Fruit fly (Drosophila melanogaster): ENCODE data around the gene CG43145.

DNA sequence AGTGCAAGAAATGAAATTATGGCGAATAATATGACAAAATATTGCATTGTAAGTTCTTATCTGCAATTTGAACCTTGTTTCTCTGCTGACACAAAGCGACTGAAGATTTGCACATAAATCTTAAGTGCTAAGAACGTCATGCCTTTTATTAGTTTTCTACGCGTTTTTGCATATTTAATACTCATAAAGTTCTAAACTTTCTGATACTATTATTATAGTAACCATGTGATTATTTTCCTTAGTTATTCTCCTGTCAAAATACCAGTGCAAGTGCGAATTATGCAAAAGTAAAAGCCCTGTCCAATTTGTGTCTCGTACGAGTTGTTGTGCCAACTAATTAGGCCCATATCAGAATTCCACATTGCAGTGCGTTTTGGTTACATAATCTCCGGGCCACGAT, 31.1 kb upstream of the CG43145 start, which contains the start of gene Sfp24Bc:
- TF ChIP-seq lola (GFP tag; optimal IDR thresholded peaks at IDR 0.05) (no peak), row (GFP tag; IDR thresholded peaks at IDR 0.05) (no peak), maf-S (GFP tag; optimal IDR thresholded peaks at IDR 0.05) (no peak)
